Fruit fly (Drosophila melanogaster): ENCODE data around the gene CG14710.

The CG14710 gene

DNA sequence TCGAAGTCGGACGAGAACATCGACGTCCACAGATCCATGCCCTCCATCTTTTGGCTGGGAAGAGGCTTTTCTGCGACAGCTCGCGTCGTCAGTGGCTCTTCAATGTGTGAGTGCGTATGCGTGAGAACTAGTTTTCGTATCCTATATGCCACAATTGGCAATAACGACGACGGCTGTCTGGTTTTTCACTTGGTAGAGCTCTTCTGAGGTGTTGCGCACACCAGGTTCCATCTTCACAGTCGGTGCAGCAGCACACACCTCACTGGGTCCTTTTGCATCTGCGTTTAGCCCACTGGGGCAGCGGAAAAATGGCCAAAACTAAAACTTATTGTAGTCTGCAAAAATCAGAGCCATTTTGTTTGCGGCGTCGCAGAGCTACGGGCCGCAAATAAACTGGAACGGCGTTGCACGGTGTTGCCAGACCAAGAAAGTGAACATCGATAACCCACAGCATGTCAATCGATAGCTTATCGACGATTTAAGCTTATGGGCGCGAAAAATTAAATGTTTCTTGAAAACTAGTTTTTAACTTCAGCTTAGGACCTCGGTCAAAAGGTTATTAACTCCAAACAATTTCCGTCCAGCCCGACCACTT is 30.0 kb upstream of the CG14710 start, which contains the start of gene CG6791 (continued):
- peak; percentile 31 for TF ChIP-seq HmgZ (tag; optimal IDR thresholded peaks at IDR 0.05)
- TF ChIP-seq CG7786 (GFP tag; optimal IDR thresholded peaks at IDR 0.05): no peak
- TF ChIP-seq CG13287 (GFP tag; IDR thresholded peaks at IDR 0.05; ENCODE audit: partially characterized antibody): peak; percentile 96
- no peak for TF ChIP-seq Usf (GFP tag; optimal IDR thresholded peaks at IDR 0.05)
- TF ChIP-seq CG9215 (GFP tag; IDR thresholded peaks at IDR 0.05): no peak
- TF ChIP-seq D19A (tag; optimal IDR thresholded peaks at IDR 0.05): no peak
- TF ChIP-seq nerfin-1 (tag; optimal IDR thresholded peaks at IDR 0.05): no peak
- TF ChIP-seq CG3281 (GFP tag; optimal IDR thresholded peaks at IDR 0.05): no peak
- peak; percentile 74 for TF ChIP-seq Doc3 (GFP tag; IDR thresholded peaks at IDR 0.05; ENCODE audit: partially characterized antibody)
- no peak for TF ChIP-seq H15 (GFP tag; IDR thresholded peaks at IDR 0.05)
- TF ChIP-seq Scr (GFP tag; IDR thresholded peaks at IDR 0.05; ENCODE audit: partially characterized antibody): peak; percentile 84
- TF ChIP-seq pzg (GFP tag; optimal IDR thresholded peaks at IDR 0.05): peak; percentile 90
- peak; percentile 16 for TF ChIP-seq nmo (GFP tag; optimal IDR thresholded peaks at IDR 0.05)
- no peak for TF ChIP-seq ATbp (GFP tag; optimal IDR thresholded peaks at IDR 0.05)
- TF ChIP-seq CG11504 (tag; optimal IDR thresholded peaks at IDR 0.05): no peak
- no peak for TF ChIP-seq mirr (GFP tag; optimal IDR thresholded peaks at IDR 0.05)
- TF ChIP-seq CG7271 (tag; optimal IDR thresholded peaks at IDR 0.05): no peak
- peak; percentile 73 for TF ChIP-seq stwl (tag; optimal IDR thresholded peaks at IDR 0.05)
- TF ChIP-seq Sin3A (optimal IDR thresholded peaks at IDR 0.05): peak; percentile 51
- no peak for TF ChIP-seq CG14014 (GFP tag; IDR thresholded peaks at IDR 0.05)
- TF ChIP-seq CG9932 (GFP tag; IDR thresholded peaks at IDR 0.05): no peak
- no peak for TF ChIP-seq Pdp1 (GFP tag; optimal IDR thresholded peaks at IDR 0.05)
- TF ChIP-seq PHDP (tag; optimal IDR thresholded peaks at IDR 0.05): no peak
- no peak for TF ChIP-seq CG34376 (GFP tag; optimal IDR thresholded peaks at IDR 0.05)
- TF ChIP-seq ftz-f1 (GFP tag; optimal IDR thresholded peaks at IDR 0.05): no peak
- no peak for TF ChIP-seq esg (GFP tag; conservative IDR thresholded peaks at IDR 0.05)
- TF ChIP-seq Atf6 (GFP tag; IDR thresholded peaks at IDR 0.05): no peak
- no peak for TF ChIP-seq abd-A (tag; optimal IDR thresholded peaks at IDR 0.05)
- TF ChIP-seq caup (GFP tag; optimal IDR thresholded peaks at IDR 0.05; ENCODE audit: severe bottlenecking): no peak
- no peak for TF ChIP-seq tx (GFP tag; optimal IDR thresholded peaks at IDR 0.05)
- no peak for TF ChIP-seq mam (GFP tag; optimal IDR thresholded peaks at IDR 0.05)
- TF ChIP-seq psq (GFP tag; optimal IDR thresholded peaks at IDR 0.05): no peak
- TF ChIP-seq amos (GFP tag; IDR thresholded peaks at IDR 0.05; ENCODE audit: partially characterized antibody): peak; percentile 90
- no peak for TF ChIP-seq CG17385 (GFP tag; optimal IDR thresholded peaks at IDR 0.05)
- TF ChIP-seq CG4424 (GFP tag; optimal IDR thresholded peaks at IDR 0.05): no peak
- peak; percentile 11 for TF ChIP-seq bcd (GFP tag; optimal IDR thresholded peaks at IDR 0.05)
- no peak for TF ChIP-seq gem (tag; optimal IDR thresholded peaks at IDR 0.05)
- no peak for TF ChIP-seq CG8924 (tag; optimal IDR thresholded peaks at IDR 0.05)
- TF ChIP-seq CG31224 (GFP tag; IDR thresholded peaks at IDR 0.05): no peak
- no peak for TF ChIP-seq chm (GFP tag; IDR thresholded peaks at IDR 0.05)
- TF ChIP-seq sr (GFP tag; IDR thresholded peaks at IDR 0.05): no peak
- TF ChIP-seq run (tag; optimal IDR thresholded peaks at IDR 0.05): no peak
- no peak for TF ChIP-seq danr (GFP tag; IDR thresholded peaks at IDR 0.05)
- no peak for TF ChIP-seq dpn (GFP tag; optimal IDR thresholded peaks at IDR 0.05)
- TF ChIP-seq tio (GFP tag; optimal IDR thresholded peaks at IDR 0.05): no peak
- TF ChIP-seq CG15601 (tag; optimal IDR thresholded peaks at IDR 0.05): no peak
- TF ChIP-seq CG17361 (GFP tag; IDR thresholded peaks at IDR 0.05): no peak
- peak; percentile 65 for TF ChIP-seq MBD-R2 (GFP tag; IDR thresholded peaks at IDR 0.05)
- TF ChIP-seq dati (GFP tag; IDR thresholded peaks at IDR 0.05): no peak
- TF ChIP-seq CG17829 (tag; optimal IDR thresholded peaks at IDR 0.05): peak; percentile 12
- TF ChIP-seq luna (GFP tag; optimal IDR thresholded peaks at IDR 0.05): no peak
